Worm (Caenorhabditis elegans): ENCODE data around the gene C01B9.1.

Gene C01B9.1

DNA sequence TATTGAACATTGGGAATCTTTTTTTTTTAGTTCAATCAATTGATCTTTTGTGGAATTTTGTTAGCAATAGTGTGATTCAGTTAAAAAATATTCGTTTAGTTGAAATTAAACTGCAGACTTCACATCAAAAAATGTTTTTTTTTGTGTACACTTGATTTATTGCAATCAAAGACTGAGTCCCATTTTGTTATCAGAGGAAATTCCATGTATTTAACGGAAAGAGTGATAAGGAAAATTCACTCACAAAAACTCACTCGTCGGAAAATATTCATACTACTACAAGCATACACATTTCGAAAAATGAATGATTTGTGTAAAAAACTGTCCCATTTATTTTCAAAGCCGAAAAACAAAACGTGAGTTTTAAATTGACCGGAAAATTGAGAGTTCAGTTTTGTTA is at the start of gene C01B9.1:
Gene C01B9.1, plus strand, starts transcription at position 241 of the 400 bp plus-strand sequence.
- TF ChIP-seq med-1 (GFP tag; optimal IDR thresholded peaks at IDR 0.05; ENCODE audit: insufficient read depth) (no peak), ztf-29 (GFP tag; IDR thresholded peaks at IDR 0.05) (no peak), ref-1 (GFP tag; conservative IDR thresholded peaks at IDR 0.05) (no peak), cog-1 (tag; optimal IDR thresholded peaks at IDR 0.05) (no peak)

ce11 chrII:13722763-13723162 is 48.6 kb upstream of the C01B9.1 start, which contains the start of gene Y54G9A.5:
Y54G9A.5 (plus strand) TSS chrII:13723007.
- TF ChIP-seq ref-1 (GFP tag; conservative IDR thresholded peaks at IDR 0.05) (no peak), klf-2 (GFP tag; conservative IDR thresholded peaks at IDR 0.05) (no peak), flt-1 (GFP tag; IDR thresholded peaks at IDR 0.05) (no peak), cog-1 (tag; optimal IDR thresholded peaks at IDR 0.05) (no peak), ztf-23 (GFP tag; IDR thresholded peaks at IDR 0.05) (no peak), T22C8.4 (GFP tag; IDR thresholded peaks at IDR 0.05) (no peak), med-1 (GFP tag; optimal IDR thresholded peaks at IDR 0.05; ENCODE audit: insufficient read depth) (no peak), ztf-29 (GFP tag; IDR thresholded peaks at IDR 0.05) (no peak), tab-1 (GFP tag; IDR thresholded peaks at IDR 0.05) (no peak)

ce11 chrII:13723754-13724153 is 47.6 kb upstream of the C01B9.1 start:
- TF ChIP-seq cog-1 (tag; optimal IDR thresholded peaks at IDR 0.05): no peak
- no peak for TF ChIP-seq klf-2 (GFP tag; conservative IDR thresholded peaks at IDR 0.05)
- TF ChIP-seq ztf-23 (GFP tag; IDR thresholded peaks at IDR 0.05): no peak
- TF ChIP-seq med-1 (GFP tag; optimal IDR thresholded peaks at IDR 0.05; ENCODE audit: insufficient read depth): no peak
- TF ChIP-seq ztf-29 (GFP tag; IDR thresholded peaks at IDR 0.05): no peak
- TF ChIP-seq tab-1 (GFP tag; IDR thresholded peaks at IDR 0.05): no peak
- TF ChIP-seq ref-1 (GFP tag; conservative IDR thresholded peaks at IDR 0.05): no peak
- TF ChIP-seq T22C8.4 (GFP tag; IDR thresholded peaks at IDR 0.05): no peak
- no peak for TF ChIP-seq flt-1 (GFP tag; IDR thresholded peaks at IDR 0.05)

DNA sequence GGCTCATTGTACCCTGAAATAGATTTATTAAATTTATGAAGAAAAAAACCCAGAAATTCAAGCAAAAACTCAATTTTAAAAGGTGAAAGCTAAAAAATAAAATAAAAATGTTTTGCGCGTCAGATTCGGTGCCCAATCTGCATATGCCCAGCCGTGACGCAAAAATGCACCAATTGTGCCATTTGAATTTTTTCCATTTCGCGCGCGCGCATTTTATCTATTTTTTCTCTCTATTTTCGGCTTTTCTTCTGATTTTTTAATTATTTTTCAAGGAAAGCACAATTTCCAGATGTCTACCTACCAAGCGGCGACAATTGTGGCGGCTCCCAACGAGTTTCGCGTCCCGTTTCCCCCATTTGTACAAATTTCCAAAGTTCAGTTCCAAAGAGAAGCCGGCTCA is 45.6 kb upstream of the C01B9.1 start, which contains the start of the genes Y54G9A.7 and bub-3:
Gene Y54G9A.7, minus strand, starts transcription at position 7 of the 400 bp plus-strand sequence.
Gene bub-3, plus strand, starts transcription at position 270 of the 400 bp plus-strand sequence.
- TF ChIP-seq klf-2 (GFP tag; conservative IDR thresholded peaks at IDR 0.05) (no peak), cog-1 (tag; optimal IDR thresholded peaks at IDR 0.05) (no peak), flt-1 (GFP tag; IDR thresholded peaks at IDR 0.05) (no peak), ztf-23 (GFP tag; IDR thresholded peaks at IDR 0.05) (no peak), med-1 (GFP tag; optimal IDR thresholded peaks at IDR 0.05; ENCODE audit: insufficient read depth) (no peak), ztf-29 (GFP tag; IDR thresholded peaks at IDR 0.05) (no peak), tab-1 (GFP tag; IDR thresholded peaks at IDR 0.05) (no peak), ref-1 (GFP tag; conservative IDR thresholded peaks at IDR 0.05) (no peak), T22C8.4 (GFP tag; IDR thresholded peaks at IDR 0.05) (no peak)

DNA sequence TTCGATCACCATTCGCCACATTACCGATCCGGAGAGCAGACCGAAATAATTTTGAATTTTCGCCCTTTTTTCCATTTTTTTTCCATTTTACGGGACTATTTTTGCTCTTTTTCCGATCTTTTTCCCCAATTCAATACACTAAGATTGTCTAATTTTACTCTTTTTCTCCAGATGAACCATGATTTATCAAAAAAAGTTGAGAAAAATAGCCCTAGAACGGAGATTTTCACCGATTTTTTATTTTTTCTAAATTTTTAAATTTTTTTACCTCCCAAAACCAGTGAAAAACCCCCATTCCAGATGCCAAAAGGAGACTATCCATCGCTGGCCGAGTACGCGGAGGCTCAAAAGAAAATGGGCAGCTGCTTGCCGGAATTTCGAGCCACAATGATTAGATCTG is 42.0 kb upstream of the C01B9.1 start, which contains the start of gene Y54G9A.9:
Gene Y54G9A.9, plus strand, starts transcription at position 301 of the 400 bp plus-strand sequence.
- no peak for TF ChIP-seq T22C8.4 (GFP tag; IDR thresholded peaks at IDR 0.05)
- TF ChIP-seq tab-1 (GFP tag; IDR thresholded peaks at IDR 0.05): no peak
- TF ChIP-seq klf-2 (GFP tag; conservative IDR thresholded peaks at IDR 0.05): no peak
- no peak for TF ChIP-seq cog-1 (tag; optimal IDR thresholded peaks at IDR 0.05)

DNA sequence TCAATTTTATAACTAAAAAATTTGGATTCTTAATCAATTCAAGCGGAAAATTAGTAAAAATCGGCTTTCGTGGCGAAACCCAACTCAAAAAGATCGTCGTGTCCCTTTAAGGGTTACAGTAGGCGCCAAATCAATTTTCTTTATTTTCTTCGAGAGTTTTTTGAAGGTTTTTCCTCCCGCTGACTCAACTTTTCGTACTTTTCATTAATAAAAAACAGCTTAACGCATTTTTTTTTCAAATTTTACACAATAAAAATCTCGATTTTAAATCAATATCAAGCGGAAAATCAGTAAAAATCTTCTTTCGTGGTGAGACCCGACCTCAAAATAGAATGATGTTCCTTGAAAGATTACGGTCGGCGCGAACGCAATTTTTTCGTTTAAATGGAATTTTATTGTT is 39.2 kb upstream of the C01B9.1 start:
- no peak for TF ChIP-seq med-1 (GFP tag; optimal IDR thresholded peaks at IDR 0.05; ENCODE audit: insufficient read depth)
- TF ChIP-seq ztf-23 (GFP tag; IDR thresholded peaks at IDR 0.05): no peak
- TF ChIP-seq klf-2 (GFP tag; conservative IDR thresholded peaks at IDR 0.05): no peak
- TF ChIP-seq ref-1 (GFP tag; conservative IDR thresholded peaks at IDR 0.05): no peak
- no peak for TF ChIP-seq cog-1 (tag; optimal IDR thresholded peaks at IDR 0.05)
- TF ChIP-seq flt-1 (GFP tag; IDR thresholded peaks at IDR 0.05): no peak
- no peak for TF ChIP-seq tab-1 (GFP tag; IDR thresholded peaks at IDR 0.05)
- no peak for TF ChIP-seq T22C8.4 (GFP tag; IDR thresholded peaks at IDR 0.05)
- TF ChIP-seq ztf-29 (GFP tag; IDR thresholded peaks at IDR 0.05): no peak

DNA sequence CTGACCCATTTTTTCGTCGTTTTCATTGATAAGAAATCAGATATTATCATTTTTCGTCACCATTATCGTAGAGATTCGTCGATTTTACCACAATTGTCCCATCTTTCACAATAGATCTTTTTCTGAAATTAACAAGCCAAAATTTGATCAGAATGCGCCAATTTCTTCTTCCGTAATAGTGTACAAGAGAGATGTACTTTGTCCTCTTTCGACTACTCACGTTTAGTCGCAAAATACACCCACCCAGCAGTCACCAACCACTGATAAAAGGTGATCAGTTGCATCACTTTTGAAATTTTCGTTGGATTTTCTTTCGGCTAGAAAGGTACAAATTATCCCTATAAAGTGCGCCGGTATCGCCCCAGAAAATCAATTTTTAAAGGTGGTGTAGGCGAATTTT is 38.8 kb upstream of the C01B9.1 start:
- TF ChIP-seq ztf-29 (GFP tag; IDR thresholded peaks at IDR 0.05): no peak
- TF ChIP-seq med-1 (GFP tag; optimal IDR thresholded peaks at IDR 0.05; ENCODE audit: insufficient read depth): no peak
- no peak for TF ChIP-seq cog-1 (tag; optimal IDR thresholded peaks at IDR 0.05)
- no peak for TF ChIP-seq ref-1 (GFP tag; conservative IDR thresholded peaks at IDR 0.05)
- TF ChIP-seq ztf-23 (GFP tag; IDR thresholded peaks at IDR 0.05): no peak
- no peak for TF ChIP-seq flt-1 (GFP tag; IDR thresholded peaks at IDR 0.05)
- TF ChIP-seq T22C8.4 (GFP tag; IDR thresholded peaks at IDR 0.05): no peak
- TF ChIP-seq klf-2 (GFP tag; conservative IDR thresholded peaks at IDR 0.05): no peak
- TF ChIP-seq tab-1 (GFP tag; IDR thresholded peaks at IDR 0.05): no peak

ce11 chrII:13736089-13736488 is 35.3 kb upstream of the C01B9.1 start, which contains the start of gene R06B9.5:
R06B9.5 (plus strand) TSS chrII:13736320.
- no peak for TF ChIP-seq ztf-23 (GFP tag; IDR thresholded peaks at IDR 0.05)
- TF ChIP-seq tab-1 (GFP tag; IDR thresholded peaks at IDR 0.05): no peak
- no peak for TF ChIP-seq ref-1 (GFP tag; conservative IDR thresholded peaks at IDR 0.05)

- TF ChIP-seq cog-1 (tag; optimal IDR thresholded peaks at IDR 0.05) (no peak), ztf-23 (GFP tag; IDR thresholded peaks at IDR 0.05) (no peak), T22C8.4 (GFP tag; IDR thresholded peaks at IDR 0.05) (no peak), med-1 (GFP tag; optimal IDR thresholded peaks at IDR 0.05; ENCODE audit: insufficient read depth) (no peak), ref-1 (GFP tag; conservative IDR thresholded peaks at IDR 0.05) (no peak), tab-1 (GFP tag; IDR thresholded peaks at IDR 0.05) (no peak), flt-1 (GFP tag; IDR thresholded peaks at IDR 0.05) (no peak), ztf-29 (GFP tag; IDR thresholded peaks at IDR 0.05) (no peak), klf-2 (GFP tag; conservative IDR thresholded peaks at IDR 0.05) (no peak)
Measured at ce11 chrII:13736906-13737305, 34.5 kb upstream of the C01B9.1 start.

ce11 chrII:13737751-13738525 is 33.4 kb upstream of the C01B9.1 start:
- TF ChIP-seq ztf-29 (GFP tag; IDR thresholded peaks at IDR 0.05) (no peak), tab-1 (GFP tag; IDR thresholded peaks at IDR 0.05) (no peak)

Data from whole organism, midembryonic.